Worm (Caenorhabditis elegans): Measurements from ENCODE around the gene dct-8.

The dct-8 gene

ce11 chrIV:3894770-3895169, at the start of gene dct-8:
Gene dct-8 (plus strand): TSS chrIV:3895070.
- no peak for TF ChIP-seq sea-2 (GFP tag; optimal IDR thresholded peaks at IDR 0.05)
- no peak for TF ChIP-seq pha-4 (tag; optimal IDR thresholded peaks at IDR 0.05)
- no peak for TF ChIP-seq zag-1 (tag; optimal IDR thresholded peaks at IDR 0.05)
- TF ChIP-seq fos-1 (tag; optimal IDR thresholded peaks at IDR 0.05): no peak
- no peak for TF ChIP-seq aly-2 (tag; optimal IDR thresholded peaks at IDR 0.05)
- no peak for TF ChIP-seq tbx-2 (tag; optimal IDR thresholded peaks at IDR 0.05)
- TF ChIP-seq mdl-1 (tag; optimal IDR thresholded peaks at IDR 0.05): no peak
- no peak for TF ChIP-seq nhr-43 (tag; optimal IDR thresholded peaks at IDR 0.05; ENCODE audit: poor library complexity, severe bottlenecking)
- no peak for TF ChIP-seq unc-39 (tag; optimal IDR thresholded peaks at IDR 0.05)
- TF ChIP-seq fkh-10 (GFP tag; optimal IDR thresholded peaks at IDR 0.05): no peak
- no peak for TF ChIP-seq R02D3.7 (tag; optimal IDR thresholded peaks at IDR 0.05)
- no peak for TF ChIP-seq ztf-4 (tag; optimal IDR thresholded peaks at IDR 0.05)

ce11 chrIV:3847489-3847888, 47.4 kb upstream of the dct-8 start:
- TF ChIP-seq fkh-10 (GFP tag; optimal IDR thresholded peaks at IDR 0.05) (peak; percentile 27), eor-1 (tag; optimal IDR thresholded peaks at IDR 0.05) (no peak)

- TF ChIP-seq nhr-77 (tag; optimal IDR thresholded peaks at IDR 0.05) (no peak), eor-1 (tag; optimal IDR thresholded peaks at IDR 0.05) (no peak), elt-3 (tag; optimal IDR thresholded peaks at IDR 0.05) (no peak), nhr-25 (tag; optimal IDR thresholded peaks at IDR 0.05) (no peak), fkh-2 (tag; optimal IDR thresholded peaks at IDR 0.05) (no peak), ztf-4 (tag; optimal IDR thresholded peaks at IDR 0.05) (no peak), R02D3.7 (tag; optimal IDR thresholded peaks at IDR 0.05) (no peak), elt-2 (tag; optimal IDR thresholded peaks at IDR 0.05) (no peak), nhr-237 (tag; optimal IDR thresholded peaks at IDR 0.05) (no peak), pqm-1 (tag; optimal IDR thresholded peaks at IDR 0.05) (no peak), ama-1 (optimal IDR thresholded peaks at IDR 0.05) (no peak), skn-1 (tag; optimal IDR thresholded peaks at IDR 0.05) (no peak), pha-4 (tag; optimal IDR thresholded peaks at IDR 0.05) (no peak), nhr-76 (tag; optimal IDR thresholded peaks at IDR 0.05) (no peak), egl-27 (tag; optimal IDR thresholded peaks at IDR 0.05) (no peak), jun-1 (tag; optimal IDR thresholded peaks at IDR 0.05) (no peak), hmg-11 (tag; optimal IDR thresholded peaks at IDR 0.05) (no peak), ceh-28 (tag; optimal IDR thresholded peaks at IDR 0.05) (no peak), nhr-28 (tag; optimal IDR thresholded peaks at IDR 0.05) (no peak), nhr-12 (tag; optimal IDR thresholded peaks at IDR 0.05) (no peak)
Measured at ce11 chrIV:3848985-3849384, 45.9 kb upstream of the dct-8 start.

ce11 chrIV:3853557-3853956, 41.3 kb upstream of the dct-8 start:
- no peak for TF ChIP-seq nhr-12 (tag; optimal IDR thresholded peaks at IDR 0.05)
- TF ChIP-seq nhr-11 (tag; optimal IDR thresholded peaks at IDR 0.05): no peak
- TF ChIP-seq lin-39 (tag; optimal IDR thresholded peaks at IDR 0.05): no peak
- no peak for TF ChIP-seq ceh-16 (tag; optimal IDR thresholded peaks at IDR 0.05)
- TF ChIP-seq aly-2 (tag; optimal IDR thresholded peaks at IDR 0.05): no peak
- no peak for TF ChIP-seq mdl-1 (tag; optimal IDR thresholded peaks at IDR 0.05)
- no peak for TF ChIP-seq ZK546.5 (tag; optimal IDR thresholded peaks at IDR 0.05)
- no peak for TF ChIP-seq nhr-25 (tag; optimal IDR thresholded peaks at IDR 0.05)

ce11 chrIV:3854606-3855005, 40.3 kb upstream of the dct-8 start:
- no peak for TF ChIP-seq fkh-2 (tag; optimal IDR thresholded peaks at IDR 0.05)
- peak; percentile 9 for TF ChIP-seq nfya-1 (tag; optimal IDR thresholded peaks at IDR 0.05; ENCODE audit: insufficient read depth)

ce11 chrIV:3855543-3855942, 39.3 kb upstream of the dct-8 start, which contains the start of gene zag-1:
Gene zag-1 (plus strand): TSS chrIV:3855843.
- TF ChIP-seq skn-1 (tag; optimal IDR thresholded peaks at IDR 0.05) (no peak), nhr-12 (tag; optimal IDR thresholded peaks at IDR 0.05) (no peak), sea-2 (GFP tag; optimal IDR thresholded peaks at IDR 0.05) (no peak), R02D3.7 (tag; optimal IDR thresholded peaks at IDR 0.05) (no peak), mml-1 (tag; optimal IDR thresholded peaks at IDR 0.05) (no peak), ceh-9 (tag; optimal IDR thresholded peaks at IDR 0.05) (no peak), nhr-77 (tag; optimal IDR thresholded peaks at IDR 0.05) (no peak), egl-27 (tag; optimal IDR thresholded peaks at IDR 0.05) (no peak), hmg-11 (tag; optimal IDR thresholded peaks at IDR 0.05) (no peak), mdl-1 (tag; optimal IDR thresholded peaks at IDR 0.05) (no peak), ceh-82 (tag; optimal IDR thresholded peaks at IDR 0.05) (no peak), nhr-23 (tag; optimal IDR thresholded peaks at IDR 0.05) (no peak)
